Fruit fly (Drosophila melanogaster) whole organism, prepupa: ENCODE data around the gene c11.1.

Experiments used
- CG8319 ChIP-seq: fragments of 200-800 bp; sonication (Bioruptor generic); optimal IDR thresholded peaks from 3 replicates; lab custom pipeline; 2016; ENCODE audit warnings: missing biosample characterization, missing genetic modification characterization
- Eip75B ChIP-seq: fragments of 200-800 bp; sonication (Bioruptor generic); optimal IDR thresholded peaks from 3 replicates; lab custom pipeline; 2016; ENCODE audit warnings: missing biosample characterization, missing genetic modification characterization
- fd59A ChIP-seq: fragments of 200-800 bp; sonication (Bioruptor generic); optimal IDR thresholded peaks from 2 replicates; lab custom pipeline; 2017; ENCODE audit warnings: missing biosample characterization, mild to moderate bottlenecking, missing genetic modification characterization, missing genetic modification reagents
- lz ChIP-seq: fragments of 200-800 bp; sonication (Bioruptor generic); optimal IDR thresholded peaks from 3 replicates; lab custom pipeline; 2016; ENCODE audit warnings: missing biosample characterization, missing genetic modification characterization
- ss ChIP-seq, 2 experiments: fragments of 200-800 bp; sonication (Bioruptor generic); optimal IDR thresholded peaks; 2 replicates in 1 of 2; 3 replicates in 1 of 2; lab custom pipeline; 2017 to 2018; ENCODE audit warnings: mild to moderate bottlenecking in 2 of 2, missing biosample characterization in 2 of 2, missing genetic modification characterization in 2 of 2, moderate library complexity in 1 of 2

DNA sequence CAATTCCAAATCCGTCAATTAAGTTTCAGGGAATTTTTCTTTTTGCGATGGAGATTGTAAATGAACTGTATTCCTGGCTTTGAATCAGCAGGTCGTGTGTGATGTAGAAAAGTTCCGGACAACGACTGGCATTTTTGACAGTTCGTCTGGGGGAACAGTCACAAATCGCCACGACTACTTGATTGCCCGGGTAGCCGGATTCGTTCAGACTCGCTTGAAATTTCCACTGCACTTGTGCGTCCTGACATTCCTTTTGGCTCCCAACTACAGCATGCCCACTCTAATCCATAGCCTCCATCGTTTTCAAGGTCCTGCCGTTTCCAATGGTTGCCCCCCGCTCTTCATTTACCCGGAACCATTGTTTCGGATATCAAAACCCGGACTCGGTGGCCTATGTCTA is 13.1 kb downstream of the c11.1 start, which contains the start of gene CG17440:
- TF ChIP-seq lz (GFP tag; lab: Kevin White, UChicago): no peak
- no peak for TF ChIP-seq Eip75B
- no peak for TF ChIP-seq CG8319 (GFP tag; lab: Kevin White, UChicago)
- TF ChIP-seq ss (GFP tag; optimal IDR thresholded peaks at IDR 0.05; lab: Kevin White, UChicago): no peak
- TF ChIP-seq fd59A (GFP tag; lab: Kevin White, UChicago): no peak
